Fruit fly (Drosophila melanogaster): Measurements from ENCODE around the gene CG42342.

DNA sequence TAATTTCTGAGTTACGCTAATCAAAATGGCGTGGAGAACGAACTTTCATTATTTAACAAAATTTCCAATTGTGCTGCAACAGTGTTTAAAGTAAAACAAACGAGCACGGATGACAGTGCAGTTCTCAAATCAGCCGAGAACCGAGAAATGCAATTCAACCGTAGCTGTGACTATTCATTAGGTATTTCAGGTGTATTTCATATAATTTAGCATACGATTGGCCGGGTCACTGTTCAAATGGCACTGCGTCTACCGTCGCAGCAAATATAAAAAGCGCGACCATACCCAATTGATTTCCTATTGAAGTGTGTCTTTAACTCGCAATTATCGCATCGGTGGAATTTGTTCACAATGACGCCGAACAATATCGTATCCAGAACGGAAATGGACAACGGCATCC is 117.9 kb downstream of the CG42342 start, which contains the start of gene CG14893:
- TF ChIP-seq usp (GFP tag; optimal IDR thresholded peaks at IDR 0.05) (no peak), pan (optimal IDR thresholded peaks at IDR 0.05) (no peak), psq (GFP tag; optimal IDR thresholded peaks at IDR 0.05) (no peak), CG9705 (GFP tag; optimal IDR thresholded peaks at IDR 0.05) (no peak), br (GFP tag; optimal IDR thresholded peaks at IDR 0.05) (no peak), OdsH (GFP tag; optimal IDR thresholded peaks at IDR 0.05) (no peak), foxo (GFP tag; optimal IDR thresholded peaks at IDR 0.05) (no peak), sage (GFP tag; optimal IDR thresholded peaks at IDR 0.05) (no peak), sv (GFP tag; optimal IDR thresholded peaks at IDR 0.05) (no peak), tai (GFP tag; optimal IDR thresholded peaks at IDR 0.05) (no peak), Hr83 (GFP tag; optimal IDR thresholded peaks at IDR 0.05; ENCODE audit: poor library complexity, severe bottlenecking) (no peak), Dif (GFP tag; optimal IDR thresholded peaks at IDR 0.05; ENCODE audit: partially characterized antibody) (no peak), h (GFP tag; optimal IDR thresholded peaks at IDR 0.05) (no peak)

Data from whole organism, wandering third instar larva.